Fruit fly (Drosophila melanogaster): ENCODE results near the gene Polr3C.
"Not testable (repeated sequence)": the region's sequence is repeated elsewhere in the genome, so short reads cannot be mapped to it uniquely, and the experiment has no call there.

Polr3C gene

dm6 chr3R:12456370-12456940, 3.8 kb upstream of the Polr3C start, which contains the start of gene trus (continued):
- peak; percentile 46; the same call in 1 of the 2 replicates for TF ChIP-seq CG42726 (GFP tag; IDR thresholded peaks at IDR 0.05; ENCODE audit: partially characterized antibody)
- TF ChIP-seq ssp (GFP tag; IDR thresholded peaks at IDR 0.05), result no peak
- no peak for TF ChIP-seq CG13624 (GFP tag; optimal IDR thresholded peaks at IDR 0.05)
- TF ChIP-seq dm (GFP tag; optimal IDR thresholded peaks at IDR 0.05), result peak; percentile 11
- peak; percentile 89 for TF ChIP-seq ato (GFP tag; IDR thresholded peaks at IDR 0.05; ENCODE audit: partially characterized antibody)
- TF ChIP-seq trem (tag; optimal IDR thresholded peaks at IDR 0.05), result peak; percentile 39
- peak; percentile 62; the same call in 2 of the 3 replicates for TF ChIP-seq CG7963 (GFP tag; IDR thresholded peaks at IDR 0.05; ENCODE audit: partially characterized antibody)
- TF ChIP-seq zen2 (GFP tag; IDR thresholded peaks at IDR 0.05; ENCODE audit: partially characterized antibody), result peak; percentile 85
- peak; percentile 73 for TF ChIP-seq CG16813 (GFP tag; IDR thresholded peaks at IDR 0.05; ENCODE audit: partially characterized antibody)
- TF ChIP-seq Doc3 (GFP tag; IDR thresholded peaks at IDR 0.05; ENCODE audit: partially characterized antibody), result peak; percentile 88
- TF ChIP-seq CG2120 (GFP tag; optimal IDR thresholded peaks at IDR 0.05), result peak; percentile 4
- TF ChIP-seq pzg (GFP tag; optimal IDR thresholded peaks at IDR 0.05), result peak; percentile 70
- TF ChIP-seq caup (GFP tag; optimal IDR thresholded peaks at IDR 0.05; ENCODE audit: severe bottlenecking), result no peak
- TF ChIP-seq mld (GFP tag; IDR thresholded peaks at IDR 0.05; ENCODE audit: partially characterized antibody), result 0 out of 3 replicates have a peak, but pooled peaks have one; percentile 52
- peak; percentile 89 for TF ChIP-seq Opbp (GFP tag; IDR thresholded peaks at IDR 0.05; ENCODE audit: partially characterized antibody)
- peak; percentile 79 for TF ChIP-seq CG2116 (GFP tag; optimal IDR thresholded peaks at IDR 0.05)
- TF ChIP-seq stwl (tag; optimal IDR thresholded peaks at IDR 0.05), result peak; percentile 74
- no peak for TF ChIP-seq CG12744 (GFP tag; optimal IDR thresholded peaks at IDR 0.05)
- peak; percentile 76 for TF ChIP-seq CG14860 (GFP tag; IDR thresholded peaks at IDR 0.05; ENCODE audit: partially characterized antibody)
- peak; percentile 14 for TF ChIP-seq HmgZ (tag; optimal IDR thresholded peaks at IDR 0.05)
- peak; percentile 95 for TF ChIP-seq CG13287 (GFP tag; IDR thresholded peaks at IDR 0.05; ENCODE audit: partially characterized antibody)
- TF ChIP-seq hb (GFP tag; IDR thresholded peaks at IDR 0.05; ENCODE audit: partially characterized antibody), result peak; percentile 70; the same call in 2 of the 3 replicates
- TF ChIP-seq tna (GFP tag; IDR thresholded peaks at IDR 0.05; ENCODE audit: partially characterized antibody), result peak; percentile 82

- TF ChIP-seq sr (GFP tag; IDR thresholded peaks at IDR 0.05); CG14860 (GFP tag; IDR thresholded peaks at IDR 0.05; ENCODE audit: partially characterized antibody); Deaf1 (tag; optimal IDR thresholded peaks at IDR 0.05): not testable (repeated sequence)
Measured at dm6 chr3R:12465198-12465597, 5.0 kb downstream of the Polr3C start, which contains the start of gene CG5608. TSS of gene CG5608 (minus strand) at chr3R:12465298.

- peak; percentile 66 for TF ChIP-seq onecut (GFP tag; IDR thresholded peaks at IDR 0.05)
- peak in 1 of 2 experiments; percentile 70 for TF ChIP-seq Trl (optimal IDR thresholded peaks at IDR 0.05)
- not testable (repeated sequence) for TF ChIP-seq Trl (GFP tag; optimal IDR thresholded peaks at IDR 0.05)
Measured at dm6 chr3R:12467675-12468074, 7.5 kb downstream of the Polr3C start, which contains the start of gene Hsp70Ba. TSS of gene Hsp70Ba (minus strand) at chr3R:12467776.

- TF ChIP-seq CG5180 (GFP tag; optimal IDR thresholded peaks at IDR 0.05), result peak; percentile 91
- peak; percentile 4 for TF ChIP-seq sug (tag; optimal IDR thresholded peaks at IDR 0.05)
- TF ChIP-seq sens (GFP tag), result peak; percentile 61
- peak; percentile 44 for TF ChIP-seq CTCF (GFP tag; optimal IDR thresholded peaks at IDR 0.05)
- peak; percentile 63 for TF ChIP-seq Tbp (GFP tag; optimal IDR thresholded peaks at IDR 0.05)
- TF ChIP-seq nom (GFP tag; optimal IDR thresholded peaks at IDR 0.05), result peak; percentile 11
- peak; percentile 71 for TF ChIP-seq onecut (GFP tag; IDR thresholded peaks at IDR 0.05)
- peak; percentile 71 to 86 for TF ChIP-seq Trl (optimal IDR thresholded peaks at IDR 0.05)
- TF ChIP-seq Trl (GFP tag; optimal IDR thresholded peaks at IDR 0.05), result not testable (repeated sequence)
- TF ChIP-seq yki (optimal IDR thresholded peaks at IDR 0.05), result peak; percentile 15
- TF ChIP-seq cg (GFP tag; optimal IDR thresholded peaks at IDR 0.05), result peak; percentile 41
- peak; percentile 43 for TF ChIP-seq Med (GFP tag)
- peak; percentile 53; the same call in 1 of the 4 replicates for TF ChIP-seq Gug (GFP tag; IDR thresholded peaks at IDR 0.05)
- TF ChIP-seq Jarid2 (GFP tag; optimal IDR thresholded peaks at IDR 0.05), result peak; percentile 88
- TF ChIP-seq Deaf1 (tag; optimal IDR thresholded peaks at IDR 0.05), result peak; percentile 36
- peak; percentile 18 for TF ChIP-seq Blimp-1 (GFP tag; optimal IDR thresholded peaks at IDR 0.05)
Measured at dm6 chr3R:12477239-12477865, 17.1 kb downstream of the Polr3C start.
